2 fruit fly cellular contexts compared by ENCODE assay signal in the genomic region with DNA sequence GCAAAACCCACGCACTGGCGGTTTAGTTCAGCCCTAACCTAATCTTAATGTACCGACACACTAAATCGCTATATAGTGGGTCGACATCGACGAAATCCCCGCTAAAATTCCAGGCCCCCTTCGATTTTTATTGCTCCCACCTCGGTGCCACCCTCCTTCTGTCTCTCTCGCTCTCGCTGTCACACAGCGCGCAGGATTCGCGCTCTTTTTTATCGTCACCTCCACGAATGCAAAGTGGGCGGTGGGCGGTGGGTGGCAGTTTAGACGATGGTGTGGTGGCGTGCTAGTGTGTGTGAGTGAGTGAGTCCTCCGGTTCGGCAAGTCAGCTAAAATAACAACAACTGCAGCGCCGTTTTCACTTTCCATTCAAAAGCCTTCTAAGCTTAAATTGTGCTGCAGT.
A peak's percentile ranks its signal among the peaks of the same experiment; 100 is the strongest.
TF ChIP-seq lines count a peak whose summit lies in the region.

No protein-coding gene starts in this region.

- TF ChIP-seq CTCF in whole organism, embryonic (GFP tag; optimal IDR thresholded peaks at IDR 0.05; lab: Kevin White, UChicago): no peak

TF ChIP-seq in whole organism, embryonic, 481 proteins besides CTCF, POLR2A, EP300 and RAD21:
- TF ChIP-seq Deaf1 (tag; optimal IDR thresholded peaks at IDR 0.05; lab: Kevin White, UChicago) (peak; percentile 56), CG10209 (GFP tag; optimal IDR thresholded peaks at IDR 0.05; lab: Kevin White, UChicago) (no peak), Dfd (GFP tag; optimal IDR thresholded peaks at IDR 0.05; lab: Kevin White, UChicago) (no peak), CG12744 (GFP tag; optimal IDR thresholded peaks at IDR 0.05; lab: Kevin White, UChicago) (no peak), wor (GFP tag; IDR thresholded peaks at IDR 0.05; lab: Robert Waterston, UW) (no peak), CG4404 (GFP tag; IDR thresholded peaks at IDR 0.05; lab: Robert Waterston, UW) (no peak), E2f2 (GFP tag; IDR thresholded peaks at IDR 0.05; lab: Robert Waterston, UW) (no peak), tio (GFP tag; optimal IDR thresholded peaks at IDR 0.05; lab: Kevin White, UChicago) (no peak), CG1832 (GFP tag; optimal IDR thresholded peaks at IDR 0.05; lab: Kevin White, UChicago) (peak; percentile 12), CG18262 (tag; optimal IDR thresholded peaks at IDR 0.05; lab: Kevin White, UChicago) (no peak), jigr1 (GFP tag; IDR thresholded peaks at IDR 0.05; lab: Robert Waterston, UW) (no peak), lmd (GFP tag; IDR thresholded peaks at IDR 0.05; lab: Robert Waterston, UW) (no peak), H2.0 (GFP tag; IDR thresholded peaks at IDR 0.05; lab: Robert Waterston, UW) (no peak), CG32772 (GFP tag; IDR thresholded peaks at IDR 0.05; lab: Robert Waterston, UW) (no peak), jumu (GFP tag; optimal IDR thresholded peaks at IDR 0.05; lab: Kevin White, UChicago) (no peak), maf-S (GFP tag; optimal IDR thresholded peaks at IDR 0.05; lab: Kevin White, UChicago) (no peak), cato (GFP tag; optimal IDR thresholded peaks at IDR 0.05; lab: Kevin White, UChicago; ENCODE audit: borderline replicate concordance) (no peak), CG12071 (GFP tag; optimal IDR thresholded peaks at IDR 0.05; lab: Kevin White, UChicago) (peak; percentile 4), CG12942 (GFP tag; optimal IDR thresholded peaks at IDR 0.05; lab: Kevin White, UChicago) (no peak), unpg (GFP tag; optimal IDR thresholded peaks at IDR 0.05; lab: Kevin White, UChicago) (no peak), sd (tag; optimal IDR thresholded peaks at IDR 0.05; lab: Kevin White, UChicago) (no peak), CG3281 (GFP tag; optimal IDR thresholded peaks at IDR 0.05; lab: Kevin White, UChicago) (no peak), CG6689 (GFP tag; IDR thresholded peaks at IDR 0.05; lab: Robert Waterston, UW) (no peak), CG10543 (GFP tag; optimal IDR thresholded peaks at IDR 0.05; lab: Kevin White, UChicago) (no peak), tna (GFP tag; IDR thresholded peaks at IDR 0.05; lab: Robert Waterston, UW; ENCODE audit: partially characterized antibody) (no peak), Hr78 (GFP tag; optimal IDR thresholded peaks at IDR 0.05; lab: Kevin White, UChicago) (no peak), CG11085 (GFP tag; IDR thresholded peaks at IDR 0.05; lab: Robert Waterston, UW) (no peak), Aef1 (GFP tag; IDR thresholded peaks at IDR 0.05; lab: Robert Waterston, UW) (no peak), CG14441 (GFP tag; IDR thresholded peaks at IDR 0.05; lab: Robert Waterston, UW) (no peak), CG13894 (tag; optimal IDR thresholded peaks at IDR 0.05; lab: Kevin White, UChicago) (peak; percentile 36), gem (tag; optimal IDR thresholded peaks at IDR 0.05; lab: Kevin White, UChicago) (no peak), CG8359 (GFP tag; optimal IDR thresholded peaks at IDR 0.05; lab: Kevin White, UChicago; ENCODE audit: borderline replicate concordance) (no peak), Hmr (GFP tag; optimal IDR thresholded peaks at IDR 0.05; lab: Kevin White, UChicago) (no peak), onecut (GFP tag; IDR thresholded peaks at IDR 0.05; lab: Robert Waterston, UW) (peak; percentile 34; the same call in 1 of the 2 replicates), ase (GFP tag; IDR thresholded peaks at IDR 0.05; lab: Robert Waterston, UW) (no peak), CG13624 (GFP tag; optimal IDR thresholded peaks at IDR 0.05; lab: Kevin White, UChicago) (no peak), exex (tag; optimal IDR thresholded peaks at IDR 0.05; lab: Kevin White, UChicago) (no peak)

TF ChIP-seq in whole organism, prepupa, 60 proteins besides CTCF, POLR2A, EP300 and RAD21:
- TF ChIP-seq CG3032 (tag; optimal IDR thresholded peaks at IDR 0.05; lab: Kevin White, UChicago) (no peak), CG7368 (GFP tag; optimal IDR thresholded peaks at IDR 0.05; lab: Kevin White, UChicago) (peak; percentile 72)
